Worm (Caenorhabditis elegans) whole organism, L1 larva: ENCODE data around the gene T12D8.9.

ENCODE experiments used
- C04F5.9 ChIP-seq: sonication (generic microtip); optimal IDR thresholded peaks from 2 replicates; lab custom pipeline; 2016; ENCODE audit warnings: missing genetic modification characterization, missing compliant biosample characterization
- C16A3.4 ChIP-seq: fragments of 150-350 bp; optimal IDR thresholded peaks from 2 replicates; lab custom pipeline; 2014; ENCODE audit warnings: missing biosample characterization, missing genetic modification characterization
- ama-1 ChIP-seq: fragments of 150-350 bp; optimal IDR thresholded peaks from 2 replicates; lab custom pipeline; 2014
- ceh-82 ChIP-seq, 3 experiments: fragments of 150-350 bp in 1 of 3; sonication (generic microtip) in 2 of 3; optimal IDR thresholded peaks; 2 replicates each; lab custom pipeline; 2014 to 2017; ENCODE audit warnings: missing biosample characterization in 3 of 3, missing genetic modification characterization in 3 of 3
- ceh-88 ChIP-seq: fragments of 200-800 bp; sonication (Bioruptor generic); IDR thresholded peaks from 2 replicates; pipeline ENCODE4 v1.3.6; 2022; ENCODE audit warnings: missing genetic modification characterization, missing compliant biosample characterization
- ces-1 ChIP-seq: fragments of 150-350 bp; optimal IDR thresholded peaks from 2 replicates; lab custom pipeline; 2014; ENCODE audit warnings: missing biosample characterization, missing genetic modification reagents, missing genetic modification characterization
- dpl-1 ChIP-seq, 3 experiments: fragments of 150-350 bp in 2 of 3; sonication (generic microtip) in 1 of 3; optimal IDR thresholded peaks; 2 replicates each; lab custom pipeline; 2014 to 2017; ENCODE audit warnings: missing biosample characterization in 3 of 3, missing genetic modification characterization in 3 of 3, missing genetic modification reagents in 3 of 3
- dsc-1 ChIP-seq: sonication (generic microtip); optimal IDR thresholded peaks from 2 replicates; lab custom pipeline; 2016; ENCODE audit warnings: mild to moderate bottlenecking, missing genetic modification characterization, missing compliant biosample characterization
- efl-1 ChIP-seq, 4 experiments: fragments of 150-350 bp; optimal IDR thresholded peaks in 3 of 4; peaks in 1 of 4; 1 replicate in 1 of 4; 2 replicates in 3 of 4; lab custom pipeline; 2014; ENCODE audit warnings: missing biosample characterization in 2 of 4, missing genetic modification characterization in 2 of 4, missing genetic modification reagents in 2 of 4
- egl-13 ChIP-seq: sonication (generic microtip); optimal IDR thresholded peaks from 2 replicates; lab custom pipeline; 2016; ENCODE audit warnings: missing genotype, missing genetic modification reagents, missing genetic modification characterization, missing compliant biosample characterization
- elt-2 ChIP-seq: sonication (generic microtip); optimal IDR thresholded peaks from 2 replicates; lab custom pipeline; 2016; ENCODE audit warnings: missing genetic modification characterization, mild to moderate bottlenecking, inconsistent platforms, missing compliant biosample characterization, missing genetic modification reagents
- ets-5 ChIP-seq: fragments of 200-800 bp; sonication (Bioruptor generic); IDR thresholded peaks from 2 replicates; pipeline ENCODE4 v1.3.6; 2022; ENCODE audit warnings: missing genetic modification characterization, missing compliant biosample characterization
- fkh-10 ChIP-seq: sonication (generic microtip); optimal IDR thresholded peaks from 2 replicates; lab custom pipeline; 2017; ENCODE audit warnings: missing biosample characterization, missing genetic modification reagents, missing genetic modification characterization
- grh-1 ChIP-seq: fragments of 200-800 bp; sonication (Bioruptor generic); IDR thresholded peaks from 2 replicates; pipeline ENCODE4 v1.3.6; 2022; ENCODE audit warnings: missing genetic modification reagents, missing genetic modification characterization, missing compliant biosample characterization
- hlh-4 ChIP-seq: sonication (generic microtip); optimal IDR thresholded peaks from 2 replicates; lab custom pipeline; 2016; ENCODE audit warnings: mild to moderate bottlenecking, missing genetic modification characterization, missing compliant biosample characterization
- hpl-2 ChIP-seq: fragments of 150-350 bp; optimal IDR thresholded peaks from 2 replicates; lab custom pipeline; 2014; ENCODE audit warnings: missing biosample characterization, missing genetic modification reagents, missing genetic modification characterization
- jun-1 ChIP-seq: fragments of 150-350 bp; optimal IDR thresholded peaks from 2 replicates; lab custom pipeline; 2014; ENCODE audit warnings: missing biosample characterization, missing genetic modification reagents, missing genetic modification characterization
- lin-13 ChIP-seq: fragments of 150-350 bp; optimal IDR thresholded peaks from 2 replicates; lab custom pipeline; 2014; ENCODE audit warnings: missing biosample characterization, missing genetic modification reagents, missing genetic modification characterization
- lin-14 ChIP-seq: fragments of 200-800 bp; sonication (Bioruptor generic); optimal IDR thresholded peaks from 2 replicates; lab custom pipeline; 2018; ENCODE audit warnings: mild to moderate bottlenecking, missing genetic modification characterization, moderate library complexity, missing compliant biosample characterization
- lin-35 ChIP-seq, 2 experiments: fragments of 150-350 bp; optimal IDR thresholded peaks; 2 replicates each; lab custom pipeline; 2014; ENCODE audit warnings: missing biosample characterization in 2 of 2, missing genetic modification characterization in 2 of 2, missing genetic modification reagents in 2 of 2
- lin-39 ChIP-seq: fragments of 150-350 bp; optimal IDR thresholded peaks from 2 replicates; lab custom pipeline; 2014; ENCODE audit warnings: missing biosample characterization, missing genetic modification reagents, missing genetic modification characterization
- lir-3 ChIP-seq: sonication (generic microtip); optimal IDR thresholded peaks from 2 replicates; lab custom pipeline; 2016; ENCODE audit warnings: mild to moderate bottlenecking, missing genetic modification characterization, moderate library complexity, missing compliant biosample characterization; ENCODE audit not compliant: poor library complexity
- lsy-2 ChIP-seq, 2 experiments: fragments of 150-350 bp; optimal IDR thresholded peaks; 2 replicates each; lab custom pipeline; 2014; ENCODE audit warnings: missing biosample characterization in 2 of 2, missing genetic modification characterization in 2 of 2
- mep-1 ChIP-seq: fragments of 150-350 bp; optimal IDR thresholded peaks from 2 replicates; lab custom pipeline; 2014; ENCODE audit warnings: missing biosample characterization, missing genetic modification characterization
- nhr-11 ChIP-seq: fragments of 150-350 bp; optimal IDR thresholded peaks from 2 replicates; lab custom pipeline; 2014; ENCODE audit warnings: missing biosample characterization, missing genetic modification characterization
- nhr-19 ChIP-seq: fragments of 200-800 bp; sonication (Bioruptor generic); conservative IDR thresholded peaks from 2 replicates; pipeline ENCODE4 v1.3.6; 2022; ENCODE audit warnings: missing genetic modification characterization, missing compliant biosample characterization
- nhr-237 ChIP-seq: fragments of 150-350 bp; optimal IDR thresholded peaks from 2 replicates; lab custom pipeline; 2014; ENCODE audit warnings: missing biosample characterization, missing genetic modification characterization
- nhr-71 ChIP-seq: sonication (generic microtip); optimal IDR thresholded peaks from 2 replicates; lab custom pipeline; 2016; ENCODE audit warnings: mild to moderate bottlenecking, missing genetic modification characterization, moderate library complexity, missing compliant biosample characterization
- nhr-76 ChIP-seq: sonication (generic microtip); optimal IDR thresholded peaks from 2 replicates; lab custom pipeline; 2017; ENCODE audit warnings: missing biosample characterization, missing genetic modification characterization
- nhr-85 ChIP-seq: sonication (generic microtip); peaks from one replicate; lab custom pipeline; 2016; ENCODE audit warnings: missing genetic modification characterization, inconsistent platforms, missing compliant biosample characterization
- nhr-90 ChIP-seq: sonication (generic microtip); optimal IDR thresholded peaks from 2 replicates; lab custom pipeline; 2016; ENCODE audit warnings: mild to moderate bottlenecking, missing genetic modification characterization, missing compliant biosample characterization; ENCODE audit not compliant: poor library complexity
- pax-3 ChIP-seq: fragments of 200-800 bp; sonication (Bioruptor generic); optimal IDR thresholded peaks from 2 replicates; lab custom pipeline; 2018; ENCODE audit warnings: mild to moderate bottlenecking, missing genetic modification characterization, moderate library complexity, missing compliant biosample characterization
- pqm-1 ChIP-seq: sonication (generic microtip); optimal IDR thresholded peaks from 3 replicates; lab custom pipeline; 2017; ENCODE audit warnings: missing biosample characterization, missing genetic modification characterization
- rnt-1 ChIP-seq: sonication (generic microtip); optimal IDR thresholded peaks from 2 replicates; lab custom pipeline; 2016; ENCODE audit warnings: mild to moderate bottlenecking, missing genetic modification characterization, moderate library complexity, missing compliant biosample characterization
- skn-1 ChIP-seq: fragments of 150-350 bp; optimal IDR thresholded peaks from 2 replicates; lab custom pipeline; 2014; ENCODE audit warnings: missing biosample characterization, missing genetic modification characterization
- snpc-4 ChIP-seq: fragments of 150-350 bp; optimal IDR thresholded peaks from 2 replicates; lab custom pipeline; 2014; ENCODE audit warnings: missing biosample characterization, missing genetic modification characterization
- snu-23 ChIP-seq: sonication (generic microtip); optimal IDR thresholded peaks from 2 replicates; lab custom pipeline; 2016; ENCODE audit warnings: missing genetic modification characterization, missing compliant biosample characterization
- sptf-1 ChIP-seq: fragments of 150-350 bp; optimal IDR thresholded peaks from 2 replicates; lab custom pipeline; 2014; ENCODE audit warnings: missing biosample characterization, missing genetic modification characterization
- swsn-7 ChIP-seq: sonication (generic microtip); optimal IDR thresholded peaks from 2 replicates; lab custom pipeline; 2016; ENCODE audit warnings: missing genetic modification characterization, missing compliant biosample characterization
- tbx-2 ChIP-seq: sonication (generic microtip); optimal IDR thresholded peaks from 2 replicates; lab custom pipeline; 2016; ENCODE audit warnings: missing genetic modification characterization, missing compliant biosample characterization
- tlp-1 ChIP-seq: fragments of 150-350 bp; optimal IDR thresholded peaks from 2 replicates; lab custom pipeline; 2014; ENCODE audit warnings: missing biosample characterization, missing genetic modification characterization
- unc-130 ChIP-seq: fragments of 150-350 bp; optimal IDR thresholded peaks from 2 replicates; lab custom pipeline; 2017; ENCODE audit warnings: missing biosample characterization, missing genetic modification characterization, inconsistent platforms
- unc-62 ChIP-seq: fragments of 150-350 bp; optimal IDR thresholded peaks from 2 replicates; lab custom pipeline; 2014; ENCODE audit warnings: missing biosample characterization, missing genetic modification reagents, missing genetic modification characterization
- unc-86 ChIP-seq: sonication (generic microtip); optimal IDR thresholded peaks from 2 replicates; lab custom pipeline; 2016; ENCODE audit warnings: missing genetic modification characterization, missing compliant biosample characterization
- unc-98 ChIP-seq: fragments of 200-800 bp; sonication (Bioruptor generic); IDR thresholded peaks from 2 replicates; pipeline ENCODE4 v1.3.6; 2022; ENCODE audit warnings: missing genetic modification characterization, missing compliant biosample characterization
- zag-1 ChIP-seq: fragments of 150-350 bp; optimal IDR thresholded peaks from 2 replicates; lab custom pipeline; 2014; ENCODE audit warnings: missing biosample characterization, missing genetic modification characterization
- zip-4 ChIP-seq: fragments of 200-800 bp; sonication (Bioruptor generic); optimal IDR thresholded peaks from 2 replicates; lab custom pipeline; 2018; ENCODE audit warnings: mild to moderate bottlenecking, missing genetic modification characterization, moderate library complexity, missing compliant biosample characterization
- ztf-11 ChIP-seq, 2 experiments: sonication (generic microtip); optimal IDR thresholded peaks; 2 replicates each; lab custom pipeline; 2016 to 2017; ENCODE audit warnings: missing genetic modification characterization in 2 of 2, missing biosample characterization in 1 of 2, missing compliant biosample characterization in 1 of 2

T12D8.9 gene

DNA sequence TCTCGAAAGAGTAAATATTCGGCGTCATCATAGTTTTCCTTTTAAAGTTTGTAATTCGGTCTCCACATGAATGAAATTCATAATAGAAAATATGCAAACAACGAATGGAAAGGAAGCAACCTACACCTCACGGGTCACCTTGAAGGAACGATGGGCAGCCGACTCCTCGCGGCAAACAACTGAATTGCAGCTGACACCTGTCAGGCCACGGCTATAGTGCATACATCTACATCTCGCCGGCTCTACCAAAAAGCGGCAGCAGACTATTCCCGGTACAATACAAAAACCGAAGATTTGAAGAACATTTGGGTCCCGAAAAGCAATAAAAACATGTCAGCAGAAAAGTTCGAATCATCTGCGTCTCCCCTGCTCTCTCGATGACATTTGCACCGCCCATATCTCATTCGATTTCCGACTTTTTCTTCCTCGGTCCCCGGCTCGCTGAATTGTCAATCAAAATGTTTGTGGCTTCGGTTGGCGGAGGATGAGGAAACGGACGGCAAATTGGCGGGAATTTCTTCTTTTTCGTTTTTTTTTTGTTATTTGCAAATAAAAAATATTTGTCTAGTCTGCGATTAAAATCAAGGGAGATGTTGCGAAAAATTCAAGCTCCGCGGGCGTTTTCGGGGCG is 18.9 kb downstream of the T12D8.9 start:
- peak in 1 of 2 experiments; percentile 4 for TF ChIP-seq efl-1 (optimal IDR thresholded peaks at IDR 0.05; lab: Kevin White, UChicago)
- peak in 1 of 2 experiments; percentile 71 for TF ChIP-seq efl-1 (GFP tag; optimal IDR thresholded peaks at IDR 0.05 in 1 of 2; lab: Kevin White, UChicago)
- peak; percentile 33 for TF ChIP-seq dsc-1 (tag; lab: Kevin White, UChicago)
- TF ChIP-seq rnt-1 (tag; lab: Kevin White, UChicago) = peak; percentile 23
- no peak for TF ChIP-seq ces-1
- peak in 2 of 3 experiments; percentile 27 to 54 for TF ChIP-seq ceh-82 (tag; optimal IDR thresholded peaks at IDR 0.05; lab: Kevin White, UChicago)
- TF ChIP-seq hpl-2 (GFP tag; lab: Kevin White, UChicago) = no peak
- TF ChIP-seq fkh-10 = peak; percentile 74
- peak; percentile 82 for TF ChIP-seq lin-14 (GFP tag; lab: Kevin White, UChicago)
- peak; percentile 5 for TF ChIP-seq lin-13 (GFP tag; lab: Kevin White, UChicago)
- TF ChIP-seq ets-5 (GFP tag; lab: Robert Waterston, UW) = no peak
- no peak for TF ChIP-seq elt-2
- peak in 1 of 2 experiments; percentile 20 for TF ChIP-seq lsy-2 (tag; optimal IDR thresholded peaks at IDR 0.05; lab: Kevin White, UChicago)
- peak; percentile 13 for TF ChIP-seq swsn-7 (tag; lab: Kevin White, UChicago)
- no peak for TF ChIP-seq ztf-11 (tag; optimal IDR thresholded peaks at IDR 0.05; lab: Kevin White, UChicago)
- TF ChIP-seq nhr-71 = peak; percentile 12
- TF ChIP-seq tbx-2 (tag; lab: Kevin White, UChicago) = peak; percentile 12
- peak; percentile 72 for TF ChIP-seq snpc-4 (tag; lab: Kevin White, UChicago)
- TF ChIP-seq dpl-1 (GFP tag; optimal IDR thresholded peaks at IDR 0.05; lab: Kevin White, UChicago) = peak in 1 of 3 experiments; percentile 14

ce11 chrIII:13637681-13638080 is 20.8 kb downstream of the T12D8.9 start:
- TF ChIP-seq nhr-85 (tag; lab: Kevin White, UChicago) (no peak), nhr-237 (tag; lab: Kevin White, UChicago) (no peak), pax-3 (no peak), unc-62 (GFP tag; lab: Kevin White, UChicago) (no peak), hpl-2 (GFP tag; lab: Kevin White, UChicago) (no peak), tlp-1 (tag; lab: Kevin White, UChicago) (no peak), egl-13 (tag; lab: Kevin White, UChicago) (no peak), ceh-82 (tag; optimal IDR thresholded peaks at IDR 0.05; lab: Kevin White, UChicago) (peak in 2 of 3 experiments; percentile 4 to 12), zip-4 (GFP tag; lab: Kevin White, UChicago) (no peak), lsy-2 (tag; optimal IDR thresholded peaks at IDR 0.05; lab: Kevin White, UChicago) (peak in 1 of 2 experiments; percentile 18), jun-1 (no peak), nhr-19 (GFP tag; lab: Robert Waterston, UW) (no peak), hlh-4 (tag; lab: Kevin White, UChicago) (no peak), nhr-90 (no peak), nhr-71 (peak; percentile 1), lin-35 (GFP tag; optimal IDR thresholded peaks at IDR 0.05; lab: Kevin White, UChicago) (no peak), lin-14 (GFP tag; lab: Kevin White, UChicago) (peak; percentile 59), efl-1 (optimal IDR thresholded peaks at IDR 0.05; lab: Kevin White, UChicago) (no peak), efl-1 (GFP tag; optimal IDR thresholded peaks at IDR 0.05 in 1 of 2; lab: Kevin White, UChicago) (no peak), nhr-11 (tag; lab: Kevin White, UChicago) (no peak), unc-130 (no peak), lin-13 (GFP tag; lab: Kevin White, UChicago) (no peak), snu-23 (GFP tag; lab: Kevin White, UChicago) (no peak), unc-86 (tag; lab: Kevin White, UChicago) (no peak), unc-98 (GFP tag; lab: Robert Waterston, UW) (no peak), grh-1 (GFP tag; lab: Robert Waterston, UW) (no peak), ceh-88 (GFP tag; lab: Robert Waterston, UW) (no peak), nhr-76 (no peak), pqm-1 (no peak), zag-1 (tag; lab: Kevin White, UChicago) (no peak), lir-3 (tag; lab: Kevin White, UChicago) (no peak), C16A3.4 (no peak), tbx-2 (tag; lab: Kevin White, UChicago) (no peak), rnt-1 (tag; lab: Kevin White, UChicago) (no peak), ztf-11 (tag; optimal IDR thresholded peaks at IDR 0.05; lab: Kevin White, UChicago) (no peak), sptf-1 (no peak), C04F5.9 (no peak), skn-1 (no peak), ama-1 (lab: Kevin White, UChicago) (no peak), fkh-10 (peak; percentile 58), lin-39 (tag; lab: Kevin White, UChicago) (no peak), mep-1 (tag; lab: Kevin White, UChicago) (no peak), ces-1 (peak; percentile 52)
